Fruit fly (Drosophila melanogaster) whole organism: ENCODE measurements around the gene Ssadh.

Experiments
- CG8478 ChIP-seq: fragments of >200 bp; optimal IDR thresholded peaks from 2 replicates; lab custom pipeline; 2018; ENCODE audit warnings: inconsistent platforms
- Dll ChIP-seq: fragments of >200 bp; optimal IDR thresholded peaks from 2 replicates; lab custom pipeline; 2017
- EcR ChIP-seq, 2 experiments: fragments of >200 bp; optimal IDR thresholded peaks; 2 replicates each; lab custom pipeline; 2017; ENCODE audit warnings: missing biosample characterization in 2 of 2, missing genetic modification characterization in 2 of 2, missing genetic modification reagents in 2 of 2
- pan ChIP-seq: fragments of >200 bp; optimal IDR thresholded peaks from 2 replicates; lab custom pipeline; 2017
- psq ChIP-seq: fragments of >200 bp; optimal IDR thresholded peaks from 2 replicates; lab custom pipeline; 2017
- usp ChIP-seq: fragments of >200 bp; optimal IDR thresholded peaks from 2 replicates; lab custom pipeline; 2017; ENCODE audit warnings: missing biosample characterization, missing genetic modification characterization, mixed read lengths

Gene Ssadh

dm6 chr3R:25623800-25624791, 2.6 kb downstream of the Ssadh start, which contains the start of gene Npl4:
Gene Npl4 (minus strand): TSS chr3R:25624662.
- TF ChIP-seq psq (lab: Kevin White, UChicago) (no peak), EcR (GFP tag; optimal IDR thresholded peaks at IDR 0.05; lab: Kevin White, UChicago) (no peak), usp (GFP tag; lab: Kevin White, UChicago) (no peak), Dll (no peak), pan (lab: Kevin White, UChicago) (no peak), CG8478 (no peak)

dm6 chr3R:25618114-25618513, 8.6 kb downstream of the Ssadh start, which contains the start of gene CG5071:
Gene CG5071 (plus strand): TSS chr3R:25618414.
- TF ChIP-seq psq (lab: Kevin White, UChicago): no peak
- no peak for TF ChIP-seq pan (lab: Kevin White, UChicago)
- TF ChIP-seq Dll: no peak
- no peak for TF ChIP-seq EcR (GFP tag; optimal IDR thresholded peaks at IDR 0.05; lab: Kevin White, UChicago)
- no peak for TF ChIP-seq CG8478
- TF ChIP-seq usp (GFP tag; lab: Kevin White, UChicago): no peak

- TF ChIP-seq CG8478: no peak
- no peak for TF ChIP-seq pan (lab: Kevin White, UChicago)
- TF ChIP-seq Dll: no peak
- TF ChIP-seq psq (lab: Kevin White, UChicago): no peak
- no peak for TF ChIP-seq EcR (GFP tag; optimal IDR thresholded peaks at IDR 0.05; lab: Kevin White, UChicago)
- TF ChIP-seq usp (GFP tag; lab: Kevin White, UChicago): no peak
Measured at dm6 chr3R:25613366-25613765, 13.4 kb downstream of the Ssadh start, which contains the start of gene CG5079. Gene CG5079 (plus strand): TSS chr3R:25613666.

- TF ChIP-seq CG8478: no peak
- no peak for TF ChIP-seq EcR (GFP tag; optimal IDR thresholded peaks at IDR 0.05; lab: Kevin White, UChicago)
Measured at dm6 chr3R:25609027-25609426, 17.7 kb downstream of the Ssadh start, which contains the start of gene ymp. Gene ymp (minus strand): TSS chr3R:25609127.

dm6 chr3R:25596274-25597034, 30.3 kb downstream of the Ssadh start:
- TF ChIP-seq usp (GFP tag; lab: Kevin White, UChicago): no peak

- no peak for TF ChIP-seq CG8478
Measured at dm6 chr3R:25594128-25594527, 32.6 kb downstream of the Ssadh start.

dm6 chr3R:25591500-25591899, 35.2 kb downstream of the Ssadh start:
- TF ChIP-seq usp (GFP tag; lab: Kevin White, UChicago) (no peak), psq (lab: Kevin White, UChicago) (no peak), CG8478 (no peak), pan (lab: Kevin White, UChicago) (no peak), EcR (GFP tag; optimal IDR thresholded peaks at IDR 0.05; lab: Kevin White, UChicago) (no peak), Dll (no peak)

dm6 chr3R:25590850-25591410, 35.8 kb downstream of the Ssadh start:
- TF ChIP-seq Dll (no peak), pan (lab: Kevin White, UChicago) (no peak), usp (GFP tag; lab: Kevin White, UChicago) (no peak), CG8478 (no peak), EcR (GFP tag; optimal IDR thresholded peaks at IDR 0.05; lab: Kevin White, UChicago) (no peak), psq (lab: Kevin White, UChicago) (no peak)

- TF ChIP-seq CG8478: no peak
- no peak for TF ChIP-seq Dll
- no peak for TF ChIP-seq psq (lab: Kevin White, UChicago)
- no peak for TF ChIP-seq pan (lab: Kevin White, UChicago)
- TF ChIP-seq EcR (GFP tag; optimal IDR thresholded peaks at IDR 0.05; lab: Kevin White, UChicago): no peak
- no peak for TF ChIP-seq usp (GFP tag; lab: Kevin White, UChicago)
Measured at dm6 chr3R:25589168-25589567, 37.6 kb downstream of the Ssadh start.

- TF ChIP-seq EcR (GFP tag; optimal IDR thresholded peaks at IDR 0.05; lab: Kevin White, UChicago): no peak
- TF ChIP-seq CG8478: no peak
- no peak for TF ChIP-seq psq (lab: Kevin White, UChicago)
- TF ChIP-seq Dll: no peak
- TF ChIP-seq pan (lab: Kevin White, UChicago): no peak
- no peak for TF ChIP-seq usp (GFP tag; lab: Kevin White, UChicago)
Measured at dm6 chr3R:25588493-25588892, 38.2 kb downstream of the Ssadh start.

dm6 chr3R:25587708-25588107, 39.0 kb downstream of the Ssadh start:
- TF ChIP-seq psq (lab: Kevin White, UChicago): no peak
- TF ChIP-seq EcR (GFP tag; optimal IDR thresholded peaks at IDR 0.05; lab: Kevin White, UChicago): no peak
- no peak for TF ChIP-seq usp (GFP tag; lab: Kevin White, UChicago)
- TF ChIP-seq CG8478: no peak
- TF ChIP-seq Dll: no peak
- TF ChIP-seq pan (lab: Kevin White, UChicago): no peak

dm6 chr3R:25583079-25583478, 43.6 kb downstream of the Ssadh start, which contains the start of gene CG4582:
Gene CG4582 (minus strand): TSS chr3R:25583179.
- TF ChIP-seq usp (GFP tag; lab: Kevin White, UChicago) (no peak), Dll (no peak)
